Worm (Caenorhabditis elegans) whole organism, mixed stage, embryonic: ENCODE data around the gene srv-9.

Source experiments
- ces-1 ChIP-seq: fragments of 150-350 bp; optimal IDR thresholded peaks from 2 replicates; lab custom pipeline; 2014; ENCODE audit warnings: missing biosample characterization, missing genetic modification reagents, missing genetic modification characterization
- elt-1 ChIP-seq: sonication (generic microtip); optimal IDR thresholded peaks from 2 replicates; lab custom pipeline; 2017; ENCODE audit warnings: missing genetic modification characterization, mild to moderate bottlenecking, missing compliant biosample characterization, antibody characterized with exemption, moderate library complexity, borderline replicate concordance; ENCODE audit not compliant: insufficient read depth
- mep-1 ChIP-seq: fragments of 150-350 bp; optimal IDR thresholded peaks from 2 replicates; lab custom pipeline; 2017; ENCODE audit warnings: missing biosample characterization, missing genetic modification reagents, missing genetic modification characterization, inconsistent platforms
- nhr-28 ChIP-seq: fragments of 150-350 bp; optimal IDR thresholded peaks from 2 replicates; lab custom pipeline; 2014; ENCODE audit warnings: missing biosample characterization, missing genetic modification characterization
- nhr-76 ChIP-seq: sonication (generic microtip); optimal IDR thresholded peaks from 2 replicates; lab custom pipeline; 2017; ENCODE audit warnings: missing biosample characterization, missing genetic modification characterization
- pha-4 ChIP-seq: fragments of 150-350 bp; optimal IDR thresholded peaks from 2 replicates; lab custom pipeline; 2018; ENCODE audit warnings: missing biosample characterization, missing genetic modification reagents, missing genetic modification characterization
- unc-62 ChIP-seq: fragments of 150-350 bp; optimal IDR thresholded peaks from 2 replicates; lab custom pipeline; 2014; ENCODE audit warnings: missing biosample characterization, missing genetic modification reagents, missing genetic modification characterization

- TF ChIP-seq ces-1 (GFP tag; lab: Kevin White, UChicago) (no peak), pha-4 (tag; lab: Kevin White, UChicago) (no peak), unc-62 (no peak), mep-1 (tag; lab: Kevin White, UChicago) (no peak), nhr-76 (tag; lab: Kevin White, UChicago) (no peak), elt-1 (no peak), nhr-28 (tag; lab: Kevin White, UChicago) (no peak)
Observed at ce11 chrV:13428660-13429059, 5.7 kb upstream of the srv-9 start, which contains the start of gene srd-19.
